Fruit fly (Drosophila melanogaster): Measurements from ENCODE around the gene PIG-F.

PIG-F gene

dm6 chr3L:19630701-19631100 lies 18.4 kb downstream of the PIG-F start (continued):
- TF ChIP-seq Myb (GFP tag; optimal IDR thresholded peaks at IDR 0.05) (no peak), da (GFP tag; optimal IDR thresholded peaks at IDR 0.05) (no peak), Ets65A (GFP tag) (no peak), Dref (GFP tag; IDR thresholded peaks at IDR 0.05) (no peak), jumu (GFP tag; optimal IDR thresholded peaks at IDR 0.05) (no peak), CG8359 (GFP tag; optimal IDR thresholded peaks at IDR 0.05; ENCODE audit: borderline replicate concordance) (no peak), zf30C (GFP tag; optimal IDR thresholded peaks at IDR 0.05) (no peak), CG2199 (GFP tag; IDR thresholded peaks at IDR 0.05) (0 out of 3 replicates have a peak, but pooled peaks have one; percentile 31), NFAT (GFP tag; IDR thresholded peaks at IDR 0.05) (0 out of 2 replicates have a peak, but pooled peaks have one; percentile 22), gcm2 (GFP tag; optimal IDR thresholded peaks at IDR 0.05) (no peak), CG4328 (GFP tag; optimal IDR thresholded peaks at IDR 0.05) (no peak), ken (GFP tag; IDR thresholded peaks at IDR 0.05) (no peak), Hsf (GFP tag; optimal IDR thresholded peaks at IDR 0.05) (no peak), tx (GFP tag; optimal IDR thresholded peaks at IDR 0.05) (no peak), Nf-YB (GFP tag; optimal IDR thresholded peaks at IDR 0.05) (no peak), ftz-f1 (GFP tag; optimal IDR thresholded peaks at IDR 0.05) (no peak), ara (GFP tag; IDR thresholded peaks at IDR 0.05) (no peak), Xbp1 (GFP tag; optimal IDR thresholded peaks at IDR 0.05) (no peak), CG2116 (GFP tag; optimal IDR thresholded peaks at IDR 0.05) (no peak), CG2120 (GFP tag; optimal IDR thresholded peaks at IDR 0.05) (peak; percentile 1), MESR4 (GFP tag; optimal IDR thresholded peaks at IDR 0.05) (no peak), CHES-1-like (GFP tag; optimal IDR thresholded peaks at IDR 0.05) (peak; percentile 18), cato (GFP tag; optimal IDR thresholded peaks at IDR 0.05; ENCODE audit: borderline replicate concordance) (no peak), dpn (GFP tag; optimal IDR thresholded peaks at IDR 0.05) (no peak), CG30403 (GFP tag; optimal IDR thresholded peaks at IDR 0.05) (no peak), hbn (GFP tag; IDR thresholded peaks at IDR 0.05; ENCODE audit: partially characterized antibody) (no peak), Elba2 (GFP tag; optimal IDR thresholded peaks at IDR 0.05) (peak; percentile 66), CG6813 (GFP tag; optimal IDR thresholded peaks at IDR 0.05) (no peak), Mrtf (GFP tag; IDR thresholded peaks at IDR 0.05) (no peak), CG5245 (GFP tag; optimal IDR thresholded peaks at IDR 0.05) (no peak), Fer1 (GFP tag; optimal IDR thresholded peaks at IDR 0.05) (peak; percentile 42), Sin3A (optimal IDR thresholded peaks at IDR 0.05) (no peak), CG16813 (GFP tag; IDR thresholded peaks at IDR 0.05; ENCODE audit: partially characterized antibody) (no peak), Ada2b (GFP tag; IDR thresholded peaks at IDR 0.05) (no peak), sna (GFP tag; IDR thresholded peaks at IDR 0.05; ENCODE audit: partially characterized antibody) (no peak), Fer3 (tag; optimal IDR thresholded peaks at IDR 0.05) (no peak), CG3281 (GFP tag; optimal IDR thresholded peaks at IDR 0.05) (peak; percentile 33), ac (GFP tag; optimal IDR thresholded peaks at IDR 0.05) (peak; percentile 4), CG10543 (GFP tag; optimal IDR thresholded peaks at IDR 0.05) (peak; percentile 55), Eip74EF (GFP tag; optimal IDR thresholded peaks at IDR 0.05) (no peak), row (GFP tag; IDR thresholded peaks at IDR 0.05) (peak; percentile 43; the same call in 2 of the 3 replicates), Dip3 (GFP tag; optimal IDR thresholded peaks at IDR 0.05) (peak; percentile 10), CG13624 (GFP tag; optimal IDR thresholded peaks at IDR 0.05) (peak; percentile 2), CG6854 (GFP tag; optimal IDR thresholded peaks at IDR 0.05) (peak; percentile 31), CG34376 (GFP tag; optimal IDR thresholded peaks at IDR 0.05) (peak; percentile 64), Med (GFP tag) (peak; percentile 83), zfh2 (GFP tag; optimal IDR thresholded peaks at IDR 0.05) (no peak), jing (GFP tag; optimal IDR thresholded peaks at IDR 0.05) (no peak), crp (GFP tag; optimal IDR thresholded peaks at IDR 0.05) (no peak), Hmr (GFP tag; optimal IDR thresholded peaks at IDR 0.05) (peak; percentile 57), Nf-YC (tag; optimal IDR thresholded peaks at IDR 0.05) (no peak), CG4360 (GFP tag; IDR thresholded peaks at IDR 0.05) (no peak)

All from whole organism, embryonic.